Worm (Caenorhabditis elegans): ENCODE measurements around the gene arrd-17.
A peak's percentile ranks its signal among the peaks of the same experiment; 100 is the strongest.

Gene arrd-17

ce11 chrIII:13635235-13635634 is 4.6 kb upstream of the arrd-17 start:
- TF ChIP-seq ets-5 (GFP tag; IDR thresholded peaks at IDR 0.05) (no peak), lin-15B (tag; optimal IDR thresholded peaks at IDR 0.05) (no peak), skn-1 (tag; optimal IDR thresholded peaks at IDR 0.05) (no peak), efl-1 (optimal IDR thresholded peaks at IDR 0.05) (no peak), efl-1 (GFP tag; optimal IDR thresholded peaks at IDR 0.05 in 1 of 2) (no peak), pax-3 (tag; optimal IDR thresholded peaks at IDR 0.05) (no peak), unc-130 (tag; optimal IDR thresholded peaks at IDR 0.05) (peak; percentile 36), mab-9 (GFP tag; IDR thresholded peaks at IDR 0.05) (no peak), egl-27 (tag; optimal IDR thresholded peaks at IDR 0.05) (no peak), ces-1 (GFP tag; optimal IDR thresholded peaks at IDR 0.05) (no peak), ama-1 (optimal IDR thresholded peaks at IDR 0.05) (no peak), nhr-12 (tag; optimal IDR thresholded peaks at IDR 0.05) (no peak), nhr-71 (tag; optimal IDR thresholded peaks at IDR 0.05) (peak; percentile 30), zip-4 (GFP tag; optimal IDR thresholded peaks at IDR 0.05) (no peak), unc-62 (GFP tag; optimal IDR thresholded peaks at IDR 0.05) (no peak), xbp-1 (tag; optimal IDR thresholded peaks at IDR 0.05) (no peak), F16B12.6 (tag; optimal IDR thresholded peaks at IDR 0.05) (no peak), mdl-1 (tag; optimal IDR thresholded peaks at IDR 0.05) (peak in 1 of 2 experiments; percentile 16), C04F5.9 (tag; optimal IDR thresholded peaks at IDR 0.05) (no peak), alr-1 (tag; optimal IDR thresholded peaks at IDR 0.05; ENCODE audit: borderline replicate concordance) (no peak), ceh-88 (GFP tag; IDR thresholded peaks at IDR 0.05) (no peak), blmp-1 (tag; optimal IDR thresholded peaks at IDR 0.05) (no peak), ceh-63 (GFP tag; optimal IDR thresholded peaks at IDR 0.05) (no peak), lin-14 (GFP tag; optimal IDR thresholded peaks at IDR 0.05) (peak; percentile 27), lsy-2 (tag; optimal IDR thresholded peaks at IDR 0.05) (no peak), nhr-47 (tag; optimal IDR thresholded peaks at IDR 0.05) (no peak), pag-3 (tag; optimal IDR thresholded peaks at IDR 0.05; ENCODE audit: borderline replicate concordance, insufficient read depth) (no peak), nhr-237 (tag; optimal IDR thresholded peaks at IDR 0.05) (no peak), lin-39 (tag; optimal IDR thresholded peaks at IDR 0.05) (no peak), mef-2 (tag; optimal IDR thresholded peaks at IDR 0.05) (no peak), ceh-82 (tag; optimal IDR thresholded peaks at IDR 0.05) (no peak), aly-2 (tag; optimal IDR thresholded peaks at IDR 0.05) (no peak), snpc-4 (tag; optimal IDR thresholded peaks at IDR 0.05) (no peak), nhr-20 (tag; optimal IDR thresholded peaks at IDR 0.05) (no peak), rnt-1 (tag; optimal IDR thresholded peaks at IDR 0.05) (peak; percentile 34), sox-4 (tag; optimal IDR thresholded peaks at IDR 0.05) (no peak)

- TF ChIP-seq lin-14 (GFP tag; optimal IDR thresholded peaks at IDR 0.05), result peak; percentile 50
- TF ChIP-seq nhr-237 (tag; optimal IDR thresholded peaks at IDR 0.05), result no peak
- no peak for TF ChIP-seq isw-1 (GFP tag; IDR thresholded peaks at IDR 0.05)
- TF ChIP-seq nhr-47 (tag; optimal IDR thresholded peaks at IDR 0.05), result no peak
- TF ChIP-seq efl-1 (optimal IDR thresholded peaks at IDR 0.05), result no peak
- peak in 1 of 2 experiments; percentile 24 for TF ChIP-seq efl-1 (GFP tag; optimal IDR thresholded peaks at IDR 0.05 in 1 of 2)
- peak; percentile 30 for TF ChIP-seq fkh-10 (GFP tag; optimal IDR thresholded peaks at IDR 0.05)
Measured at ce11 chrIII:13633826-13634225, 3.2 kb upstream of the arrd-17 start.

- TF ChIP-seq lin-35 (GFP tag; optimal IDR thresholded peaks at IDR 0.05) (peak in 1 of 2 experiments; percentile 27), elt-2 (tag; optimal IDR thresholded peaks at IDR 0.05) (peak; percentile 85), sup-37 (GFP tag; optimal IDR thresholded peaks at IDR 0.05) (no peak), mdl-1 (tag; optimal IDR thresholded peaks at IDR 0.05) (peak in 1 of 2 experiments; percentile 31), snu-23 (GFP tag; optimal IDR thresholded peaks at IDR 0.05) (no peak), nhr-71 (tag; optimal IDR thresholded peaks at IDR 0.05) (peak; percentile 12)
Measured at ce11 chrIII:13626692-13627091, 3.9 kb downstream of the arrd-17 start, which contains the start of gene T12D8.5. TSS of gene T12D8.5 (minus strand) at chrIII:13626786.
